Worm (Caenorhabditis elegans) whole organism, midembryonic: ENCODE results near the gene T12D8.5.

Experiments
- T22C8.4 ChIP-seq: fragments of 200-800 bp; sonication (Bioruptor generic); IDR thresholded peaks from 2 replicates; pipeline ENCODE4 v1.3.6; 2022; ENCODE audit warnings: missing genetic modification characterization, missing compliant biosample characterization
- cog-1 ChIP-seq: sonication (generic microtip); optimal IDR thresholded peaks from 2 replicates; lab custom pipeline; 2016; ENCODE audit warnings: missing genetic modification characterization, missing compliant biosample characterization
- flt-1 ChIP-seq: fragments of 200-800 bp; sonication (Bioruptor generic); IDR thresholded peaks from 2 replicates; pipeline ENCODE4 v1.3.6; 2022; ENCODE audit warnings: missing genetic modification characterization, missing compliant biosample characterization
- klf-2 ChIP-seq: fragments of 200-800 bp; sonication (Bioruptor generic); conservative IDR thresholded peaks from 2 replicates; pipeline ENCODE4 v1.3.6; 2022; ENCODE audit warnings: missing genetic modification reagents, missing genetic modification characterization, missing compliant biosample characterization
- med-1 ChIP-seq: sonication (generic microtip); optimal IDR thresholded peaks from 2 replicates; lab custom pipeline; 2017; ENCODE audit warnings: missing genetic modification characterization, mild to moderate bottlenecking, missing compliant biosample characterization, antibody characterized with exemption, missing genetic modification reagents; ENCODE audit not compliant: insufficient read depth
- ref-1 ChIP-seq: fragments of 200-800 bp; sonication (Bioruptor generic); conservative IDR thresholded peaks from 2 replicates; pipeline ENCODE4 v1.3.6; 2022; ENCODE audit warnings: missing genetic modification reagents, missing genetic modification characterization, missing compliant biosample characterization
- tab-1 ChIP-seq: fragments of 200-800 bp; sonication (Bioruptor generic); IDR thresholded peaks from 2 replicates; pipeline ENCODE4 v1.3.6; 2022; ENCODE audit warnings: missing genetic modification characterization, missing compliant biosample characterization
- ztf-23 ChIP-seq: fragments of 200-800 bp; sonication (Bioruptor generic); IDR thresholded peaks from 2 replicates; pipeline ENCODE4 v1.3.6; 2022; ENCODE audit warnings: missing genetic modification reagents, missing genetic modification characterization, missing compliant biosample characterization
- ztf-29 ChIP-seq: fragments of 200-800 bp; sonication (Bioruptor generic); IDR thresholded peaks from 2 replicates; pipeline ENCODE4 v1.3.6; 2022; ENCODE audit warnings: missing genetic modification reagents, missing genetic modification characterization, missing compliant biosample characterization

T12D8.5 gene

DNA sequence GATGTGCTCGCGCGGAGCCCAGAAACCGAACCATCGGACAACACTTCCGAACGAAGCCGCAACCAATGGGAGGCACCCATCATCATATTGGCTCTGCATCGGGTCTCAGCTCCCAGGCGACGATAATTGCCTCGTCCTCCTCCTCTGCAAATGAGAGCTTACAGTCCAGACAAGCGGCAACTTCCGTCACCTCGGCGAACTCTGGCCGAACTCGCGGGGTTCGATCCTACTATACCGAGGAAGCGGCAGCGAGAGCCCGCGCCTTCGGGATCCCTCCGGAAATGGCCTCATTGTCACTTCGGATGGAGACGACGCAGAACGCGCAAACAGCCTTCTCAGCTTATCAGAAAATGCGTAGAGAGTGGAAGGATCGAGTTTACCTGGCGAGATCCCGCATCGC, 28.4 kb upstream of the T12D8.5 start:
- TF ChIP-seq cog-1 (tag; lab: Kevin White, UChicago) (no peak), tab-1 (GFP tag; lab: Robert Waterston, UW) (no peak), klf-2 (GFP tag; lab: Robert Waterston, UW) (no peak), ztf-29 (GFP tag; lab: Robert Waterston, UW) (no peak), T22C8.4 (GFP tag; lab: Robert Waterston, UW) (no peak), flt-1 (GFP tag; lab: Robert Waterston, UW) (no peak), med-1 (GFP tag; lab: Kevin White, UChicago) (no peak), ztf-23 (no peak), ref-1 (GFP tag; lab: Robert Waterston, UW) (no peak)

DNA sequence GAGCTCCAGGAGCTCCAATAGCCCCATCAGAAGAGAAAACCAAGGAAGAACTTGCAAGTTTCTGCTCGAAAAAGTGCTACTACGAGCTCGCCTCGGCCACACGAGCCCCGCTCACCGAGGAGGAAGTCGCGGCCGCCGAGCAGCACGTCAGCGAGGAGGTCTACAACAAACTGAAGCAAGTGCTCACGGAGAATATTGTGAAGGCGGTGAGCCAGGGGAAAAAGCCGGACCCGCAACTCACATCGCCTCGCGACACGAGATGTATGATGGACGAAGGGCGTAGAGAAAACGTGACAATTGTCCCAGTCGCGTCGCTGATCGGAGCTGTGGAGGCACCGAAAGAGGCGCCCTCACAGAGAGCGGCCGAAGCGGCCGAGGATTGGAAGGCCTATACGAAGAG, 26.1 kb upstream of the T12D8.5 start:
- TF ChIP-seq klf-2 (GFP tag; lab: Robert Waterston, UW) (no peak), tab-1 (GFP tag; lab: Robert Waterston, UW) (no peak), med-1 (GFP tag; lab: Kevin White, UChicago) (no peak), T22C8.4 (GFP tag; lab: Robert Waterston, UW) (no peak), cog-1 (tag; lab: Kevin White, UChicago) (no peak), ztf-23 (no peak), flt-1 (GFP tag; lab: Robert Waterston, UW) (no peak), ref-1 (GFP tag; lab: Robert Waterston, UW) (no peak), ztf-29 (GFP tag; lab: Robert Waterston, UW) (no peak)

ce11 chrIII:13652010-13652409, 25.4 kb upstream of the T12D8.5 start:
- no peak for TF ChIP-seq flt-1 (GFP tag; lab: Robert Waterston, UW)
- no peak for TF ChIP-seq ztf-29 (GFP tag; lab: Robert Waterston, UW)
- no peak for TF ChIP-seq med-1 (GFP tag; lab: Kevin White, UChicago)
- no peak for TF ChIP-seq klf-2 (GFP tag; lab: Robert Waterston, UW)
- TF ChIP-seq T22C8.4 (GFP tag; lab: Robert Waterston, UW), result no peak
- TF ChIP-seq cog-1 (tag; lab: Kevin White, UChicago), result no peak
- no peak for TF ChIP-seq ztf-23
- no peak for TF ChIP-seq tab-1 (GFP tag; lab: Robert Waterston, UW)
- no peak for TF ChIP-seq ref-1 (GFP tag; lab: Robert Waterston, UW)

ce11 chrIII:13651414-13651813, 24.8 kb upstream of the T12D8.5 start:
- TF ChIP-seq ztf-23 (0 out of 2 replicates have a peak, but pooled peaks have one; percentile 43), ref-1 (GFP tag; lab: Robert Waterston, UW) (no peak), ztf-29 (GFP tag; lab: Robert Waterston, UW) (no peak), cog-1 (tag; lab: Kevin White, UChicago) (no peak), tab-1 (GFP tag; lab: Robert Waterston, UW) (no peak)

ce11 chrIII:13648540-13648939, 22.0 kb upstream of the T12D8.5 start:
- TF ChIP-seq ref-1 (GFP tag; lab: Robert Waterston, UW) (no peak), T22C8.4 (GFP tag; lab: Robert Waterston, UW) (no peak), cog-1 (tag; lab: Kevin White, UChicago) (no peak), ztf-23 (no peak), med-1 (GFP tag; lab: Kevin White, UChicago) (no peak), tab-1 (GFP tag; lab: Robert Waterston, UW) (no peak)

- TF ChIP-seq flt-1 (GFP tag; lab: Robert Waterston, UW), result peak; percentile 48; the same call in 1 of the 2 replicates
- no peak for TF ChIP-seq klf-2 (GFP tag; lab: Robert Waterston, UW)
These were observed 19.4 kb upstream of the T12D8.5 start for ce11 chrIII:13645885-13646488.

DNA sequence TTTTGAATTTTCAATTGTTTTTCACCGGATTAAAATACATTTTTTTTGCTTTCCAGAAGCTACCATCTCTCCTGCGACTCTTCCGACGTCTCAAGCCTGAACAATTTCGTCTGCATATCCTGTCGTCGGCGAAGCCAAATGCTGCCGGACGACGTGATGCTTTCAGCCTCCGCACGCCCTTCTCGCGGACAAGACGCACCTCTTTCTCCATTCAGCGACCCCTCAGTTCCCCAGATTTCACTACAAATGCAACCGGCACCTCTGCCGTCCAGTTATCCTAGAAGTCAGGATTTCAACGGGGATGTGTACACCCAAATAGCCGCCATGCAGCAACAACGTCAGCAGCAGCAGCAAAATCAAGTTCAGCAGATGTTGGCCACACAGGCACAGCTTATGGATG, 17.7 kb upstream of the T12D8.5 start:
- TF ChIP-seq ztf-23, result no peak
- TF ChIP-seq flt-1 (GFP tag; lab: Robert Waterston, UW), result 0 out of 2 replicates have a peak, but pooled peaks have one; percentile 18

DNA sequence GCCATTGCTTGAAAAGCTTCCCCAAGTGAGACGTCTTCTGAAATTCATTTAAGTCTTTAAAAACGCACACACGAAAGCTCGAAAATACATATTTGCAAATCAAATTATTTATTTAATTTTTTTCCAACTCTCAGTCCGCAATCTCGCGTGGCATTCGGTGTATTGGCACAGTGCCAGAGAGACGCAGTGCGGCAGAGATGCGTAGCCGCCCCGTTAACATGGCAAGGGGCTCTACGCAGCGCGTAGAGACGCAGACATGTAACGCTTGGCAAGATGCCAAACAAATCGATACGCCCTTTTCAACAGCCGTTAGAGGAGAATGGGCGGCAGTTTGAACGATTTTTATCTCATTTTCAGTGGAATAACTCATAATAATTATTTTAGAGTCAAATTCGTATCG, 16.9 kb upstream of the T12D8.5 start, which contains the start of the genes drr-2 and set-16:
Gene drr-2, minus strand, starts transcription at position 37 of the 400 bp plus-strand sequence.
Gene set-16, plus strand, starts transcription at position 383 of the 400 bp plus-strand sequence.
- TF ChIP-seq ztf-23, result peak; percentile 100
- TF ChIP-seq T22C8.4 (GFP tag; lab: Robert Waterston, UW), result peak; percentile 96
- TF ChIP-seq ztf-29 (GFP tag; lab: Robert Waterston, UW), result no peak; the same call in 1 of the 2 replicates
- TF ChIP-seq flt-1 (GFP tag; lab: Robert Waterston, UW), result peak; percentile 84
- TF ChIP-seq ref-1 (GFP tag; lab: Robert Waterston, UW), result no peak
- peak; percentile 98 for TF ChIP-seq cog-1 (tag; lab: Kevin White, UChicago)
- TF ChIP-seq tab-1 (GFP tag; lab: Robert Waterston, UW), result no peak
- peak; percentile 31 for TF ChIP-seq med-1 (GFP tag; lab: Kevin White, UChicago)
- no peak for TF ChIP-seq klf-2 (GFP tag; lab: Robert Waterston, UW)

DNA sequence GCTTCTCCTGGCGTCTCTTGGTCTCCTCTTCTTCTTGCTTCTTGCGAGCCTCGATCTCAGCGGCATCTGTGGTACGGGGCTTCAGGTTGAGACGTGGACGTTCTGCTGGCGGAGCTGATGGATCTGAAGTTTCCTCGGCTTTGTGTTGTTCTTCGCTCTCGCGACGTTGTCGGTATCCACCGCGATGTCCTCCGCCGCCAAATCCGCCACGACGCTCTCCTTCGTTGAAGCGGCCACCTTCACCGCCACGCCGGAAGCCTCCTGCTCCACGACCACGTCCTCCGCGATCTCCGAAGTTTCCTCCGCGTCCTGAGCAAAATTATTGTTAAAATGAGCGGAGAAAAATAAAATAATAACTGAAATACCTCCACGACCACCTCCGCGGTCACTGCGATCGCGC, 16.2 kb upstream of the T12D8.5 start:
- TF ChIP-seq ztf-29 (GFP tag; lab: Robert Waterston, UW), result no peak
- TF ChIP-seq med-1 (GFP tag; lab: Kevin White, UChicago), result no peak
- TF ChIP-seq T22C8.4 (GFP tag; lab: Robert Waterston, UW), result no peak
- TF ChIP-seq ztf-23, result no peak
- TF ChIP-seq flt-1 (GFP tag; lab: Robert Waterston, UW), result no peak

DNA sequence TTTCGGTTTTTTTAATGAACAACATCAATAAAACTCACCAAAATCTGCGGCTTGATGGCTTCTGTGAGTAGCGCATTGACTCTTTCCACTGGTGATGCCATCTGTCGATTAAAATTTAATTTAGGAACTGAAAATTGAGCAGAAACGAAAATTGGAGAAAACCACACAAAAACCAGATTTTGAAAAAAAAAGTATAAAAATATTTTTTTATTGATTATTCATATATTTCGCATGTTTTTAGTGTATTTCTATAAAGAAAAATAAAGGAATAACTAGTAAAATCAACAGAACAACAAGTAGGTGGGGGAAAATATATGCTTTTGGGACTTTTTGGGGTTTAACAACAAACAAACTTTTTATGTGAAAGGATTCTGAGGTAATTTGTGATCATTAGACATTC, 15.6 kb upstream of the T12D8.5 start, which contains the start of gene T12D8.10:
Gene T12D8.10, minus strand, starts transcription at position 101 of the 400 bp plus-strand sequence.
- TF ChIP-seq klf-2 (GFP tag; lab: Robert Waterston, UW) (no peak), T22C8.4 (GFP tag; lab: Robert Waterston, UW) (no peak), ref-1 (GFP tag; lab: Robert Waterston, UW) (no peak), med-1 (GFP tag; lab: Kevin White, UChicago) (no peak), cog-1 (tag; lab: Kevin White, UChicago) (no peak), ztf-29 (GFP tag; lab: Robert Waterston, UW) (no peak), flt-1 (GFP tag; lab: Robert Waterston, UW) (no peak), ztf-23 (no peak), tab-1 (GFP tag; lab: Robert Waterston, UW) (no peak)
